Fruit fly (Drosophila melanogaster) Kc167 (cell line): ENCODE results near the gene CG8814.

Experiments
- Myc ChIP-seq: fragments of >200 bp; optimal IDR thresholded peaks from 2 replicates; lab custom pipeline; 2017; ENCODE audit warnings: missing external identifiers
- h ChIP-seq: fragments of >200 bp; optimal IDR thresholded peaks from 3 replicates; lab custom pipeline; 2018; ENCODE audit warnings: missing external identifiers
- psq ChIP-seq: fragments of >200 bp; optimal IDR thresholded peaks from 2 replicates; lab custom pipeline; 2017; ENCODE audit warnings: missing external identifiers

dm6 chr2L:2855773-2856615 lies 18.7 kb upstream of the CG8814 start, which contains the start of the genes CG3104 and RpS21:
- TF ChIP-seq psq (lab: Kevin White, UChicago): no peak
- no peak for TF ChIP-seq h (lab: Kevin White, UChicago)
- no peak for TF ChIP-seq Myc (lab: Kevin White, UChicago)
